Worm (Caenorhabditis elegans) whole organism, L2 larva: Measurements from ENCODE around the gene tatn-1.

ENCODE experiments used
- C34F6.9 ChIP-seq: fragments of 150-350 bp; optimal IDR thresholded peaks from 2 replicates; lab custom pipeline; 2014; ENCODE audit warnings: missing biosample characterization, missing genetic modification characterization
- F13H6.1 ChIP-seq: sonication (generic microtip); optimal IDR thresholded peaks from 2 replicates; lab custom pipeline; 2016; ENCODE audit warnings: missing genetic modification characterization, missing compliant biosample characterization
- R02D3.7 ChIP-seq: fragments of 150-350 bp; optimal IDR thresholded peaks from 2 replicates; lab custom pipeline; 2014; ENCODE audit warnings: missing biosample characterization, missing genetic modification characterization
- ZK546.5 ChIP-seq: sonication (generic microtip); optimal IDR thresholded peaks from 2 replicates; lab custom pipeline; 2017; ENCODE audit warnings: missing biosample characterization, missing genetic modification characterization
- alr-1 ChIP-seq: fragments of 150-350 bp; optimal IDR thresholded peaks from 2 replicates; lab custom pipeline; 2014; ENCODE audit warnings: missing biosample characterization, missing genetic modification characterization
- aly-2 ChIP-seq: fragments of 150-350 bp; optimal IDR thresholded peaks from 2 replicates; lab custom pipeline; 2014; ENCODE audit warnings: missing biosample characterization, missing genetic modification characterization
- ama-1 ChIP-seq: fragments of 150-350 bp; optimal IDR thresholded peaks from 2 replicates; lab custom pipeline; 2018; ENCODE audit warnings: inconsistent platforms
- blmp-1 ChIP-seq: sonication (generic microtip); optimal IDR thresholded peaks from 2 replicates; lab custom pipeline; 2017; ENCODE audit warnings: missing genetic modification characterization, mild to moderate bottlenecking, missing compliant biosample characterization, antibody characterized with exemption, moderate library complexity; ENCODE audit not compliant: insufficient read depth
- ceh-16 ChIP-seq: fragments of 150-350 bp; optimal IDR thresholded peaks from 2 replicates; lab custom pipeline; 2014; ENCODE audit warnings: missing biosample characterization, missing genetic modification characterization
- ceh-82 ChIP-seq: fragments of 150-350 bp; optimal IDR thresholded peaks from 2 replicates; lab custom pipeline; 2014; ENCODE audit warnings: missing biosample characterization, missing genetic modification characterization
- crh-2 ChIP-seq: sonication (generic microtip); optimal IDR thresholded peaks from 2 replicates; lab custom pipeline; 2017; ENCODE audit warnings: missing biosample characterization, missing genetic modification characterization
- dmd-4 ChIP-seq: sonication (generic microtip); optimal IDR thresholded peaks from 2 replicates; lab custom pipeline; 2017; ENCODE audit warnings: missing biosample characterization, missing genetic modification characterization
- egl-27 ChIP-seq: sonication (generic microtip); optimal IDR thresholded peaks from 3 replicates; lab custom pipeline; 2017; ENCODE audit warnings: missing biosample characterization, missing genetic modification reagents, missing genetic modification characterization
- elt-1 ChIP-seq: fragments of 150-350 bp; optimal IDR thresholded peaks from 2 replicates; lab custom pipeline; 2014; ENCODE audit warnings: missing biosample characterization, missing genetic modification characterization
- elt-3 ChIP-seq: sonication (generic microtip); optimal IDR thresholded peaks from 2 replicates; lab custom pipeline; 2017; ENCODE audit warnings: missing biosample characterization, missing genetic modification characterization
- fos-1 ChIP-seq: fragments of 150-350 bp; optimal IDR thresholded peaks from 2 replicates; lab custom pipeline; 2014; ENCODE audit warnings: missing biosample characterization, missing genetic modification characterization
- gmeb-1 ChIP-seq: fragments of 150-350 bp; optimal IDR thresholded peaks from 2 replicates; lab custom pipeline; 2014; ENCODE audit warnings: missing biosample characterization, missing genetic modification characterization
- lin-11 ChIP-seq: fragments of 150-350 bp; sonication (generic microtip); optimal IDR thresholded peaks from 2 replicates; lab custom pipeline; 2014; ENCODE audit warnings: missing biosample characterization, missing genetic modification characterization, inconsistent platforms, mixed read lengths
- lin-13 ChIP-seq: fragments of 150-350 bp; optimal IDR thresholded peaks from 2 replicates; lab custom pipeline; 2014; ENCODE audit warnings: missing biosample characterization, missing genetic modification reagents, missing genetic modification characterization
- lin-39 ChIP-seq: fragments of 150-350 bp; optimal IDR thresholded peaks from 2 replicates; lab custom pipeline; 2014; ENCODE audit warnings: missing biosample characterization, missing genetic modification reagents, missing genetic modification characterization
- lsy-2 ChIP-seq, 2 experiments: fragments of 150-350 bp in 1 of 2; sonication (generic microtip) in 1 of 2; optimal IDR thresholded peaks; 2 replicates each; lab custom pipeline; 2014 to 2017; ENCODE audit warnings: missing biosample characterization in 2 of 2, missing genetic modification characterization in 2 of 2
- mab-5 ChIP-seq: fragments of 150-350 bp; optimal IDR thresholded peaks from 2 replicates; lab custom pipeline; 2014; ENCODE audit warnings: missing biosample characterization, missing genetic modification characterization
- mbf-1 ChIP-seq: sonication (generic microtip); optimal IDR thresholded peaks from 2 replicates; lab custom pipeline; 2017; ENCODE audit warnings: missing biosample characterization, missing genetic modification characterization
- mdl-1 ChIP-seq, 2 experiments: fragments of 150-350 bp in 1 of 2; sonication (generic microtip) in 1 of 2; optimal IDR thresholded peaks; 2 replicates each; lab custom pipeline; 2017; ENCODE audit warnings: missing biosample characterization in 2 of 2, missing genetic modification characterization in 2 of 2
- nhr-11 ChIP-seq: fragments of 150-350 bp; optimal IDR thresholded peaks from 2 replicates; lab custom pipeline; 2014; ENCODE audit warnings: missing biosample characterization, missing genetic modification characterization
- nhr-12 ChIP-seq: fragments of 150-350 bp; optimal IDR thresholded peaks from 2 replicates; lab custom pipeline; 2014; ENCODE audit warnings: missing biosample characterization, missing genetic modification characterization
- nhr-129 ChIP-seq: fragments of 150-350 bp; optimal IDR thresholded peaks from 2 replicates; lab custom pipeline; 2014; ENCODE audit warnings: missing biosample characterization, missing genetic modification characterization
- nhr-21 ChIP-seq: fragments of 150-350 bp; optimal IDR thresholded peaks from 2 replicates; lab custom pipeline; 2014; ENCODE audit warnings: missing biosample characterization, missing genetic modification characterization
- nhr-23 ChIP-seq: fragments of 150-350 bp; optimal IDR thresholded peaks from 2 replicates; lab custom pipeline; 2014; ENCODE audit warnings: missing biosample characterization, missing genetic modification reagents, missing genetic modification characterization
- nhr-25 ChIP-seq: fragments of 150-350 bp; sonication (generic microtip); optimal IDR thresholded peaks from 3 replicates; lab custom pipeline; 2014; ENCODE audit warnings: missing biosample characterization, missing genetic modification characterization
- nhr-6 ChIP-seq: fragments of 150-350 bp; optimal IDR thresholded peaks from 2 replicates; lab custom pipeline; 2014; ENCODE audit warnings: missing biosample characterization, missing genetic modification characterization
- nhr-77 ChIP-seq: fragments of 150-350 bp; optimal IDR thresholded peaks from 2 replicates; lab custom pipeline; 2014; ENCODE audit warnings: missing biosample characterization, missing genetic modification characterization
- peb-1 ChIP-seq: fragments of 150-350 bp; optimal IDR thresholded peaks from 2 replicates; lab custom pipeline; 2014; ENCODE audit warnings: missing biosample characterization, missing genetic modification characterization
- sem-4 ChIP-seq: fragments of 150-350 bp; optimal IDR thresholded peaks from 2 replicates; lab custom pipeline; 2014; ENCODE audit warnings: missing biosample characterization, missing genetic modification reagents, missing genetic modification characterization
- skn-1 ChIP-seq: sonication (generic microtip); optimal IDR thresholded peaks from 2 replicates; lab custom pipeline; 2017; ENCODE audit warnings: missing biosample characterization, missing genetic modification characterization
- sma-3 ChIP-seq: sonication (generic microtip); optimal IDR thresholded peaks from 2 replicates; lab custom pipeline; 2016; ENCODE audit warnings: missing genetic modification reagents, missing genetic modification characterization, missing compliant biosample characterization
- sma-9 ChIP-seq, 2 experiments: fragments of 150-350 bp in 1 of 2; sonication (generic microtip) in 1 of 2; optimal IDR thresholded peaks; 2 replicates each; lab custom pipeline; 2014 to 2016; ENCODE audit warnings: missing genetic modification characterization in 2 of 2, mild to moderate bottlenecking in 1 of 2, missing biosample characterization in 1 of 2, missing compliant biosample characterization in 1 of 2, missing genetic modification reagents in 1 of 2, moderate library complexity in 1 of 2
- snpc-4 ChIP-seq: fragments of 150-350 bp; optimal IDR thresholded peaks from 2 replicates; lab custom pipeline; 2014; ENCODE audit warnings: missing biosample characterization, missing genetic modification characterization
- unc-39 ChIP-seq: fragments of 150-350 bp; optimal IDR thresholded peaks from 2 replicates; lab custom pipeline; 2014; ENCODE audit warnings: missing biosample characterization, missing genetic modification characterization
- unc-55 ChIP-seq: fragments of 150-350 bp; sonication (generic microtip); optimal IDR thresholded peaks from 3 replicates; lab custom pipeline; 2014; ENCODE audit warnings: missing biosample characterization, missing genetic modification reagents, missing genetic modification characterization
- unc-62 ChIP-seq: fragments of 150-350 bp; optimal IDR thresholded peaks from 2 replicates; lab custom pipeline; 2014; ENCODE audit warnings: missing biosample characterization, missing genetic modification reagents, missing genetic modification characterization
- zag-1 ChIP-seq: fragments of 150-350 bp; optimal IDR thresholded peaks from 2 replicates; lab custom pipeline; 2014; ENCODE audit warnings: missing biosample characterization, missing genetic modification characterization
- ztf-1 ChIP-seq: fragments of 200-800 bp; sonication (Bioruptor generic); conservative IDR thresholded peaks from 2 replicates; pipeline ENCODE4 v1.3.6; 2022; ENCODE audit warnings: missing genetic modification characterization, missing compliant biosample characterization
- ztf-11 ChIP-seq: sonication (generic microtip); optimal IDR thresholded peaks from 2 replicates; lab custom pipeline; 2017; ENCODE audit warnings: missing biosample characterization, missing genetic modification characterization
- ztf-4 ChIP-seq: fragments of 150-350 bp; optimal IDR thresholded peaks from 2 replicates; lab custom pipeline; 2014; ENCODE audit warnings: missing biosample characterization, missing genetic modification characterization

tatn-1 gene

ce11 chrX:14797405-14797804, 6.6 kb downstream of the tatn-1 start:
- TF ChIP-seq nhr-129 (tag; lab: Kevin White, UChicago) (no peak), ama-1 (no peak), mdl-1 (tag; optimal IDR thresholded peaks at IDR 0.05; lab: Kevin White, UChicago) (no peak), aly-2 (tag; lab: Kevin White, UChicago) (no peak), lin-13 (GFP tag; lab: Kevin White, UChicago) (no peak), lin-39 (no peak), F13H6.1 (tag; lab: Kevin White, UChicago) (no peak), ZK546.5 (tag; lab: Kevin White, UChicago) (no peak), zag-1 (tag; lab: Kevin White, UChicago) (no peak), ztf-4 (no peak), mbf-1 (no peak), ceh-16 (tag; lab: Kevin White, UChicago) (no peak), nhr-11 (no peak), alr-1 (tag; lab: Kevin White, UChicago) (no peak), nhr-77 (tag; lab: Kevin White, UChicago) (no peak), ztf-11 (tag; lab: Kevin White, UChicago) (no peak), egl-27 (no peak), R02D3.7 (tag; lab: Kevin White, UChicago) (no peak), unc-55 (GFP tag; lab: Kevin White, UChicago) (no peak)

DNA sequence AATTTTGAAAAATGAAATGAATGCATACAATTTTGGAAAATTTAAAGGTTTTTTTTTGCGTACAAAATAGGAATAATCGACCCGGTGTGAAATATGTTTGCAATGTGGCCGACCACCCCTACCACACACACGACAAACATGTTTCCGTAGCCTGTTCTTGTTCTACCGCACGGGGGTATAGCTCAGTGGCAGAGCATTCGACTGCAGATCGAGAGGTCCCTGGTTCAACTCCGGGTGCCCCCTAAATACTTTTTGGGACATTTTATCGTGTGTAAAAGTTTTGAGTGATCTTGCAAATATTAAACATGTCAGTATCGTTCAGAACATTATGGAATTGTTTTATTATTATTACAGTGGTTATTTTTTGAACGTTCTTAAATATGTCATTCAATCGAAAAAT, 13.9 kb downstream of the tatn-1 start:
- TF ChIP-seq lin-39 (no peak), peb-1 (no peak), alr-1 (tag; lab: Kevin White, UChicago) (no peak), unc-55 (GFP tag; lab: Kevin White, UChicago) (peak; percentile 33), nhr-21 (tag; lab: Kevin White, UChicago) (no peak), lsy-2 (tag; optimal IDR thresholded peaks at IDR 0.05; lab: Kevin White, UChicago) (peak in 1 of 2 experiments; percentile 23), mdl-1 (tag; optimal IDR thresholded peaks at IDR 0.05; lab: Kevin White, UChicago) (peak in 1 of 2 experiments; percentile 13), ztf-4 (no peak), ZK546.5 (tag; lab: Kevin White, UChicago) (no peak), aly-2 (tag; lab: Kevin White, UChicago) (no peak), C34F6.9 (peak; percentile 39), mab-5 (tag; lab: Kevin White, UChicago) (no peak), sma-9 (GFP tag; optimal IDR thresholded peaks at IDR 0.05; lab: Kevin White, UChicago) (peak; percentile 65), sma-9 (tag; optimal IDR thresholded peaks at IDR 0.05; lab: Kevin White, UChicago) (no peak), nhr-77 (tag; lab: Kevin White, UChicago) (no peak), F13H6.1 (tag; lab: Kevin White, UChicago) (peak; percentile 49), elt-3 (tag; lab: Kevin White, UChicago) (no peak), nhr-6 (tag; lab: Kevin White, UChicago) (no peak), fos-1 (tag; lab: Kevin White, UChicago) (peak; percentile 42), ceh-82 (no peak), gmeb-1 (tag; lab: Kevin White, UChicago) (no peak), nhr-12 (tag; lab: Kevin White, UChicago) (no peak), elt-1 (tag; lab: Kevin White, UChicago) (no peak), ceh-16 (tag; lab: Kevin White, UChicago) (no peak), snpc-4 (no peak), unc-62 (GFP tag; lab: Kevin White, UChicago) (no peak), nhr-25 (tag; lab: Kevin White, UChicago) (no peak), sem-4 (tag; lab: Kevin White, UChicago) (peak; percentile 32), nhr-23 (tag; lab: Kevin White, UChicago) (no peak), unc-39 (tag; lab: Kevin White, UChicago) (no peak), skn-1 (no peak), crh-2 (peak; percentile 23), ztf-11 (tag; lab: Kevin White, UChicago) (no peak), ztf-1 (GFP tag; lab: Robert Waterston, UW) (no peak), mbf-1 (no peak), lin-13 (GFP tag; lab: Kevin White, UChicago) (peak; percentile 33), blmp-1 (tag; lab: Kevin White, UChicago) (no peak), sma-3 (GFP tag; lab: Kevin White, UChicago) (peak; percentile 45), nhr-129 (tag; lab: Kevin White, UChicago) (peak; percentile 29), dmd-4 (tag; lab: Kevin White, UChicago) (no peak), lin-11 (peak; percentile 23), nhr-11 (no peak)
